Worm (Caenorhabditis elegans): ENCODE results near the gene F30B5.11.
A peak's percentile ranks its signal among the peaks of the same experiment; 100 is the strongest.

Gene F30B5.11

DNA sequence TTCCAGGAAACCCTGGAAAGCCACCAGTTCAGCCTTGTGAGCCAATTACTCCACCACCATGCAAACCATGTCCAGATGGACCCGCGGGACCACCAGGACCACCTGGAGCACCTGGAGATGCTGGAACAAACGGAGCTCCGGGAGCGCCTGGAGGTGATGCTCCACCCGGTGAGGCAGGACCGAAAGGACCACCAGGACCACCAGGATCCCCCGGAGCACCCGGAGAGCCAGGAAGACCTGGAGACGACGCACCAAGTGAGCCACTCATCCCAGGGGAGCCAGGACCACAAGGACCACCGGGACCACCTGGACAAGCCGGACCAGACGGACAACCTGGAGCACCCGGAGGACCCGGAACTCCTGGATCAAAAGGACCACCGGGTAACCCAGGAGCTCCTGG, 44.8 kb upstream of the F30B5.11 start:
- TF ChIP-seq ama-1 (optimal IDR thresholded peaks at IDR 0.05) (no peak), sma-3 (GFP tag; optimal IDR thresholded peaks at IDR 0.05) (no peak), unc-39 (tag; optimal IDR thresholded peaks at IDR 0.05) (no peak), gmeb-1 (tag; optimal IDR thresholded peaks at IDR 0.05) (no peak), lin-13 (GFP tag; optimal IDR thresholded peaks at IDR 0.05) (no peak)

DNA sequence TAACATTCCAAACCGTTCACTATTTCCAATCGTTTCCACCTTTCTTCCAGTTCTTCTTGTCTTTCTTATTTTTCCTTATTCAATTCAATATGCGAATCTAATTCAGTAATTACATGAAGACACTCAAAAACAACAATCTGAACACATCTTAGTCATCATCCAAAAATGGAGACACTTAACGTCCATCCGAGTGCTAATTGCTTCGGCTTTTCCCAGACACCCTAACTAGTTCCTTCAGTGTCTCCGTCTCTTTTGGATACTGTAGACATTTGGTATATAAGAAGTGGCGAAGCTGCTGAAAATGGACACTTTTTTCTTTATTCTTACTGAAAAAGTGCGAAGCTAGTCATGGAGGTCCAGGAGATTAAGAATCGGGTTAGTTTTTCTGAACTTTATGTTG, 43.1 kb upstream of the F30B5.11 start, which contains the start of gene col-33:
col-33 (plus strand) TSS at position 301 of the 400 bp plus-strand sequence.
- no peak for TF ChIP-seq nhr-21 (tag; optimal IDR thresholded peaks at IDR 0.05)
- no peak for TF ChIP-seq nhr-77 (tag; optimal IDR thresholded peaks at IDR 0.05)

DNA sequence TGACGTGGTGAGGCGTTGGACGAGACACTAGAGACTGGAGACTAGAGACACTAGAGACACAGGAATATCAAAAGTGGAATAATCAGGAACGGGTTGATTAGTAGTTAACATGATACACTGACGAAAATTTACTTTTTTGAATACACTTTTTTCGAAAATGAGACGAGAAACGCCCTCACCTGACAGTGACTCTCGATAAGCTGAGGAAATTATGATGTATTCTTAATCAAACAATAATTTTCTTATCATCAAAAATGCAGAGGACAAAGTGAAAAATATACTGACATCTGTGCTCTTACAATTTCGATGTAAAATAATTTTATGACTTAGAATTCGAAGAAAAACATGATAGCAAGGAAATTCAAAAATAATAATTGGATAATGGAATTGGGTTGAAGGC, 39.5 kb upstream of the F30B5.11 start:
- peak; percentile 78 for TF ChIP-seq fos-1 (tag; optimal IDR thresholded peaks at IDR 0.05)
- no peak for TF ChIP-seq unc-55 (GFP tag; optimal IDR thresholded peaks at IDR 0.05)

DNA sequence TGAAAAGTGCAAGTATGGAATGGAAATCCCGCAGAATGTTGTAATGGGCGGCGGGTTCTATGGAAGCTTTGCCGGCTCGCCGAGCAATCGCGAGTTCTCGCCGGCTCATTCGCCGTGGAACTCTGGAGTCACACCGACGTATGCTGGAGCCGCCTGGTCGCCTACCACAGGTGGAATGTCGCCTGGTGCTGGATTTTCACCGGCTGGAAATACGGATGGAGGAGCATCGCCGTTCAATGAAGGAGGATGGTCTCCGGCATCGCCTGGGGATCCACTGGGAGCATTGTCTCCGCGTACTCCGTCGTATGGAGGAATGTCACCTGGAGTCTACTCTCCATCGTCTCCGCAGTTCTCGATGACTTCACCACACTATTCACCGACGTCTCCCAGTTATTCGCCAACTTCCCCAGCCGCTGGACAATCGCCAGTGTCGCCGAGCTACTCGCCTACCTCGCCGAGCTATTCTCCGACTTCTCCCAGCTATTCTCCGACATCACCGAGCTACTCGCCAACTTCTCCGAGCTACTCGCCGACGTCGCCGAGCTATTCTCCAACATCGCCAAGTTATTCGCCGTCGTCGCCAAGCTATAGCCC, 35.2 kb upstream of the F30B5.11 start:
- TF ChIP-seq ceh-16 (tag; optimal IDR thresholded peaks at IDR 0.05), result no peak
- no peak for TF ChIP-seq unc-62 (GFP tag; optimal IDR thresholded peaks at IDR 0.05)
- TF ChIP-seq zag-1 (tag; optimal IDR thresholded peaks at IDR 0.05), result no peak
- no peak for TF ChIP-seq nhr-6 (tag; optimal IDR thresholded peaks at IDR 0.05)
- no peak for TF ChIP-seq peb-1 (tag; optimal IDR thresholded peaks at IDR 0.05)
- no peak for TF ChIP-seq mab-5 (tag; optimal IDR thresholded peaks at IDR 0.05)

DNA sequence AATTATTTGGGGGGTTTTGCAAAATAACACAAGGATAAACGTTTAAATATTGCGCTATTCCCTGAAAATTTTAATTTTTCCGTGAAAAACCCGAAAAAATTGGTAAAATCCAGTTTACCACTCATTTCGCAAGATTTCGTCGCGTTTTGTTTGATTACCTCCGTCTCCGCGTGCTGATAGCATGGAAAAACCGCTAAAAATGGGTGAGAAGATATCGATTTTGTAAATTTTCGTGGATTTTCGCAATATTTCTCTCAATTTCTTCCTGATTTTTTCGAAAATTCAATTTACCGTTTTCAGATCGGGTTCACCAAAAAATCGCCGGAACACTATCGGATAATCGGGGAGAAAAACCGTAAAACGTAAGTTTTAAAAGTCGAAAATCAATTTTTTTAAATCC, 27.9 kb upstream of the F30B5.11 start, which contains the start of gene ama-1:
ama-1 (plus strand) TSS at position 301 of the 400 bp plus-strand sequence.
- TF ChIP-seq nhr-77 (tag; optimal IDR thresholded peaks at IDR 0.05) (no peak), elt-1 (tag; optimal IDR thresholded peaks at IDR 0.05) (no peak)

DNA sequence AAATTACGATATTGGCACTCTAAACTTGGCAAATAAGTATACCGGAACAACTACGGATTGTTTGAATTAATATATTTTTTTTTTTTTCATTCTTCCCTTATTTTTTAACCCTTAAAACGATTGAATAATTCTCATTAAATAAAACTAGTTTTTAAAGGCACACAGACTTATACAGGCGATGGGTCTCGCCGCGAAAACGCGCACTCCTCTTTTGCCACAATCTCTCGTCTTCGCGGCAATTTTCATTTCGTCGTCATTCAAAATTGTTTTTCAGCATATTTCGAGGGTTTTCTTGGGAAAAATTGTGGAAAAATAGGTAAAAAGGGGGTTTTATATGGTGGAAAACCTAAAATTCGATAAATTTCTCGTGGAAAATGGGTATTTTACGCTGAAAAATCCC, 27.5 kb upstream of the F30B5.11 start:
- TF ChIP-seq C34F6.9 (tag; optimal IDR thresholded peaks at IDR 0.05) (peak; percentile 51), nhr-25 (tag; optimal IDR thresholded peaks at IDR 0.05) (peak; percentile 33), sem-4 (tag; optimal IDR thresholded peaks at IDR 0.05) (no peak), elt-3 (tag; optimal IDR thresholded peaks at IDR 0.05) (no peak), sma-9 (GFP tag; optimal IDR thresholded peaks at IDR 0.05) (peak; percentile 66), sma-9 (tag; optimal IDR thresholded peaks at IDR 0.05) (no peak), Y55F3AM.14 (GFP tag; optimal IDR thresholded peaks at IDR 0.05) (no peak), unc-62 (GFP tag; optimal IDR thresholded peaks at IDR 0.05) (no peak), gmeb-1 (tag; optimal IDR thresholded peaks at IDR 0.05) (peak; percentile 65), snpc-4 (tag; optimal IDR thresholded peaks at IDR 0.05) (peak; percentile 42), sma-3 (GFP tag; optimal IDR thresholded peaks at IDR 0.05) (peak; percentile 20), F13H6.1 (tag; optimal IDR thresholded peaks at IDR 0.05) (peak; percentile 20), mdl-1 (tag; optimal IDR thresholded peaks at IDR 0.05) (no peak), unc-55 (GFP tag; optimal IDR thresholded peaks at IDR 0.05) (peak; percentile 78), nhr-21 (tag; optimal IDR thresholded peaks at IDR 0.05) (peak; percentile 40), lin-13 (GFP tag; optimal IDR thresholded peaks at IDR 0.05) (peak; percentile 35), elt-1 (tag; optimal IDR thresholded peaks at IDR 0.05) (no peak), dmd-4 (tag; optimal IDR thresholded peaks at IDR 0.05) (no peak), crh-2 (tag; optimal IDR thresholded peaks at IDR 0.05) (peak; percentile 11), lin-11 (tag; optimal IDR thresholded peaks at IDR 0.05) (peak; percentile 19), lsy-2 (tag; optimal IDR thresholded peaks at IDR 0.05) (peak; percentile 39 to 85)

DNA sequence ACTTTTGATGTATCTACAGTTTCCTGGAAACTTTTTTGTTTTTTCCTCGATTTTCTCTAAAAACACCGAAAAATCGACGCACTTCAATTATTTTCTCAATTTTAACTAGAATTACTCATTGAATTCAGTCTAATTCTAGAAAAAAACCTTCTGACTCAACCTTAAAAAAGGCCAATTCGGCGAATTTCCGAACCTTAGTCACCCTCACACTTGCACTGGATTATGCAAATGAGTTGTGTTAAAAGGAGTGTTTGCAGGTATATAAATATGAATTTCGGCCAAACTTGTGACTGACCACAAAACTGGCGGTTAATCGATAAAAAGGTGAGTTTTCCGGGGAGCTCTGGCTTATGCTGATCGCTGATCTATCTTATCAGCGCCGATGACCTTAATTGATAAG, 26.6 kb upstream of the F30B5.11 start, which contains the start of gene ttr-20:
ttr-20 (plus strand) TSS at position 301 of the 400 bp plus-strand sequence.
- TF ChIP-seq ztf-4 (tag; optimal IDR thresholded peaks at IDR 0.05) (no peak), nhr-77 (tag; optimal IDR thresholded peaks at IDR 0.05) (no peak), ztf-11 (tag; optimal IDR thresholded peaks at IDR 0.05) (no peak), crh-2 (tag; optimal IDR thresholded peaks at IDR 0.05) (no peak), lin-11 (tag; optimal IDR thresholded peaks at IDR 0.05) (no peak), nhr-12 (tag; optimal IDR thresholded peaks at IDR 0.05) (no peak), fos-1 (tag; optimal IDR thresholded peaks at IDR 0.05) (no peak), ceh-16 (tag; optimal IDR thresholded peaks at IDR 0.05) (no peak), ceh-82 (tag; optimal IDR thresholded peaks at IDR 0.05) (no peak), nhr-25 (tag; optimal IDR thresholded peaks at IDR 0.05) (no peak), nhr-129 (tag; optimal IDR thresholded peaks at IDR 0.05) (no peak), blmp-1 (tag; optimal IDR thresholded peaks at IDR 0.05; ENCODE audit: insufficient read depth) (no peak), nhr-10 (tag; optimal IDR thresholded peaks at IDR 0.05) (no peak), sma-9 (GFP tag; optimal IDR thresholded peaks at IDR 0.05) (no peak), sma-9 (tag; optimal IDR thresholded peaks at IDR 0.05) (no peak)

Data from whole organism, L2 larva.